Worm (Caenorhabditis elegans) whole organism, early embryonic: ENCODE measurements around the gene M106.7.
A peak's percentile ranks its signal among the peaks of the same experiment; 100 is the strongest.

ENCODE experiments used
- B0310.2 ChIP-seq: sonication (generic microtip); optimal IDR thresholded peaks from 2 replicates; lab custom pipeline; 2016; ENCODE audit warnings: mild to moderate bottlenecking, missing genetic modification characterization, missing compliant biosample characterization
- F13C5.2 ChIP-seq: sonication (generic microtip); optimal IDR thresholded peaks from 2 replicates; lab custom pipeline; 2017; ENCODE audit warnings: mild to moderate bottlenecking, missing genetic modification characterization, inconsistent platforms, missing compliant biosample characterization
- aly-1 ChIP-seq: sonication (generic microtip); optimal IDR thresholded peaks from 2 replicates; lab custom pipeline; 2016; ENCODE audit warnings: missing genetic modification characterization, missing compliant biosample characterization
- ama-1 ChIP-seq: fragments of 150-350 bp; optimal IDR thresholded peaks from 2 replicates; lab custom pipeline; 2014
- ceh-13 ChIP-seq: fragments of 200-800 bp; sonication (Bioruptor generic); optimal IDR thresholded peaks from 2 replicates; lab custom pipeline; 2018; ENCODE audit warnings: mild to moderate bottlenecking, missing genetic modification characterization, missing compliant biosample characterization
- ceh-36 ChIP-seq: sonication (generic microtip); optimal IDR thresholded peaks from 2 replicates; lab custom pipeline; 2016; ENCODE audit warnings: missing genetic modification characterization, inconsistent platforms, missing compliant biosample characterization
- ets-7 ChIP-seq: sonication (generic microtip); optimal IDR thresholded peaks from 2 replicates; lab custom pipeline; 2016; ENCODE audit warnings: missing genotype, missing genetic modification characterization, missing compliant biosample characterization
- flt-1 ChIP-seq: fragments of 200-800 bp; sonication (Bioruptor generic); IDR thresholded peaks from 2 replicates; pipeline ENCODE4 v1.3.6; 2022; ENCODE audit warnings: missing genetic modification characterization, missing compliant biosample characterization
- hmbx-1 ChIP-seq: sonication (generic microtip); optimal IDR thresholded peaks from 2 replicates; lab custom pipeline; 2016; ENCODE audit warnings: mild to moderate bottlenecking, missing genetic modification characterization, missing compliant biosample characterization
- hmg-4 ChIP-seq: fragments of 200-800 bp; sonication (Bioruptor generic); optimal IDR thresholded peaks from 2 replicates; lab custom pipeline; 2018; ENCODE audit warnings: mild to moderate bottlenecking, missing genetic modification characterization, missing compliant biosample characterization
- hnd-1 ChIP-seq: sonication (generic microtip); optimal IDR thresholded peaks from 2 replicates; lab custom pipeline; 2016; ENCODE audit warnings: missing genetic modification characterization, missing compliant biosample characterization
- pes-1 ChIP-seq: fragments of 200-800 bp; sonication (Bioruptor generic); IDR thresholded peaks from 2 replicates; pipeline ENCODE4 v1.3.6; 2022; ENCODE audit warnings: missing genetic modification reagents, missing genetic modification characterization, missing compliant biosample characterization
- scrt-1 ChIP-seq: fragments of 200-800 bp; sonication (Bioruptor generic); IDR thresholded peaks from 2 replicates; pipeline ENCODE4 v1.3.6; 2022; ENCODE audit warnings: missing genetic modification characterization, missing compliant biosample characterization
- sea-1 ChIP-seq: fragments of 200-800 bp; sonication (Bioruptor generic); conservative IDR thresholded peaks from 2 replicates; pipeline ENCODE4 v1.3.6; 2022; ENCODE audit warnings: missing genetic modification characterization, missing compliant biosample characterization
- tbx-11 ChIP-seq: fragments of 200-800 bp; sonication (Bioruptor generic); IDR thresholded peaks from 2 replicates; pipeline ENCODE4 v1.3.6; 2022; ENCODE audit warnings: missing genetic modification characterization, missing compliant biosample characterization
- tbx-37 ChIP-seq: fragments of 200-800 bp; sonication (Bioruptor generic); conservative IDR thresholded peaks from 2 replicates; pipeline ENCODE4 v1.3.6; 2022; ENCODE audit warnings: missing genetic modification reagents, missing genetic modification characterization, missing compliant biosample characterization
- tra-4 ChIP-seq: sonication (generic microtip); optimal IDR thresholded peaks from 2 replicates; lab custom pipeline; 2017; ENCODE audit warnings: missing genetic modification characterization, missing compliant biosample characterization

The M106.7 gene

ce11 chrII:10838550-10838949 lies 18.4 kb downstream of the M106.7 start:
- no peak for TF ChIP-seq B0310.2 (tag; lab: Kevin White, UChicago)
- TF ChIP-seq scrt-1, result no peak
- TF ChIP-seq ceh-13 (GFP tag; lab: Kevin White, UChicago), result no peak
- TF ChIP-seq hmg-4 (GFP tag; lab: Kevin White, UChicago), result no peak
- no peak for TF ChIP-seq sea-1 (GFP tag; lab: Robert Waterston, UW)
- TF ChIP-seq ets-7 (tag; lab: Kevin White, UChicago), result no peak
- no peak for TF ChIP-seq tbx-37 (GFP tag; lab: Robert Waterston, UW)
- no peak for TF ChIP-seq ceh-36 (tag; lab: Kevin White, UChicago)
- no peak for TF ChIP-seq aly-1 (tag; lab: Kevin White, UChicago)
- no peak for TF ChIP-seq ama-1 (lab: Kevin White, UChicago)
- no peak for TF ChIP-seq hnd-1
- no peak for TF ChIP-seq pes-1 (GFP tag; lab: Robert Waterston, UW)
- TF ChIP-seq tbx-11, result no peak
- no peak for TF ChIP-seq hmbx-1 (tag; lab: Kevin White, UChicago)
- TF ChIP-seq tra-4 (tag; lab: Kevin White, UChicago), result no peak
- no peak for TF ChIP-seq F13C5.2 (tag; lab: Kevin White, UChicago)
- no peak for TF ChIP-seq flt-1 (GFP tag; lab: Robert Waterston, UW)

ce11 chrII:10834717-10835116 lies 22.3 kb downstream of the M106.7 start:
- TF ChIP-seq tra-4 (tag; lab: Kevin White, UChicago) (no peak), F13C5.2 (tag; lab: Kevin White, UChicago) (no peak), hmg-4 (GFP tag; lab: Kevin White, UChicago) (no peak), ceh-36 (tag; lab: Kevin White, UChicago) (no peak), hmbx-1 (tag; lab: Kevin White, UChicago) (no peak), pes-1 (GFP tag; lab: Robert Waterston, UW) (no peak), hnd-1 (no peak), flt-1 (GFP tag; lab: Robert Waterston, UW) (no peak), B0310.2 (tag; lab: Kevin White, UChicago) (no peak), scrt-1 (no peak), ets-7 (tag; lab: Kevin White, UChicago) (no peak), ceh-13 (GFP tag; lab: Kevin White, UChicago) (no peak), tbx-11 (no peak), sea-1 (GFP tag; lab: Robert Waterston, UW) (no peak), ama-1 (lab: Kevin White, UChicago) (no peak), tbx-37 (GFP tag; lab: Robert Waterston, UW) (no peak), aly-1 (tag; lab: Kevin White, UChicago) (no peak)

ce11 chrII:10829572-10829971 lies 27.4 kb downstream of the M106.7 start:
- TF ChIP-seq pes-1 (GFP tag; lab: Robert Waterston, UW), result no peak
- TF ChIP-seq F13C5.2 (tag; lab: Kevin White, UChicago), result no peak

ce11 chrII:10829081-10829480 lies 27.9 kb downstream of the M106.7 start, which contains the start of gene VM106R.1:
Gene VM106R.1, minus strand, starts transcription at chrII:10829181.
- no peak for TF ChIP-seq tbx-37 (GFP tag; lab: Robert Waterston, UW)
- TF ChIP-seq tbx-11, result no peak
- no peak for TF ChIP-seq scrt-1
- no peak for TF ChIP-seq pes-1 (GFP tag; lab: Robert Waterston, UW)
- no peak for TF ChIP-seq sea-1 (GFP tag; lab: Robert Waterston, UW)
- no peak for TF ChIP-seq tra-4 (tag; lab: Kevin White, UChicago)
- no peak for TF ChIP-seq hmg-4 (GFP tag; lab: Kevin White, UChicago)
- TF ChIP-seq hnd-1, result no peak
- TF ChIP-seq F13C5.2 (tag; lab: Kevin White, UChicago), result no peak
- TF ChIP-seq ets-7 (tag; lab: Kevin White, UChicago), result no peak
- no peak for TF ChIP-seq flt-1 (GFP tag; lab: Robert Waterston, UW)
- TF ChIP-seq aly-1 (tag; lab: Kevin White, UChicago), result no peak
- TF ChIP-seq B0310.2 (tag; lab: Kevin White, UChicago), result no peak
- no peak for TF ChIP-seq ceh-13 (GFP tag; lab: Kevin White, UChicago)
- no peak for TF ChIP-seq hmbx-1 (tag; lab: Kevin White, UChicago)

ce11 chrII:10824046-10824445 lies 32.9 kb downstream of the M106.7 start, which contains the start of the genes R06F6.12 and mix-1:
Gene R06F6.12, minus strand, starts transcription at chrII:10824081.
Gene mix-1, plus strand, starts transcription at chrII:10824246.
- TF ChIP-seq ama-1 (lab: Kevin White, UChicago) (no peak), tbx-37 (GFP tag; lab: Robert Waterston, UW) (no peak), F13C5.2 (tag; lab: Kevin White, UChicago) (peak; percentile 20), pes-1 (GFP tag; lab: Robert Waterston, UW) (peak; percentile 62; the same call in 1 of the 2 replicates)

ce11 chrII:10820679-10821078 lies 36.3 kb downstream of the M106.7 start, which contains the start of gene ech-4:
Gene ech-4, plus strand, starts transcription at chrII:10821031.
- TF ChIP-seq flt-1 (GFP tag; lab: Robert Waterston, UW) (no peak), ceh-36 (tag; lab: Kevin White, UChicago) (no peak), F13C5.2 (tag; lab: Kevin White, UChicago) (no peak), sea-1 (GFP tag; lab: Robert Waterston, UW) (no peak), hmbx-1 (tag; lab: Kevin White, UChicago) (no peak)

- TF ChIP-seq pes-1 (GFP tag; lab: Robert Waterston, UW), result 0 out of 2 replicates have a peak, but pooled peaks have one; percentile 13
- no peak for TF ChIP-seq tbx-11
These were observed 37.0 kb downstream of the M106.7 start, which contains the start of gene R06F6.8 for ce11 chrII:10819928-10820423. Gene R06F6.8, minus strand, starts transcription at chrII:10819978.

ce11 chrII:10810690-10811089 lies 46.3 kb downstream of the M106.7 start, which contains the start of gene msrp-7:
Gene msrp-7, plus strand, starts transcription at chrII:10810990.
- TF ChIP-seq B0310.2 (tag; lab: Kevin White, UChicago), result no peak
- TF ChIP-seq pes-1 (GFP tag; lab: Robert Waterston, UW), result no peak
- no peak for TF ChIP-seq ets-7 (tag; lab: Kevin White, UChicago)
- TF ChIP-seq tbx-11, result no peak
- no peak for TF ChIP-seq ceh-13 (GFP tag; lab: Kevin White, UChicago)
- TF ChIP-seq F13C5.2 (tag; lab: Kevin White, UChicago), result no peak
- no peak for TF ChIP-seq ceh-36 (tag; lab: Kevin White, UChicago)
- TF ChIP-seq aly-1 (tag; lab: Kevin White, UChicago), result no peak
- TF ChIP-seq tbx-37 (GFP tag; lab: Robert Waterston, UW), result no peak
- TF ChIP-seq ama-1 (lab: Kevin White, UChicago), result no peak
- no peak for TF ChIP-seq sea-1 (GFP tag; lab: Robert Waterston, UW)
- TF ChIP-seq hmbx-1 (tag; lab: Kevin White, UChicago), result no peak
- TF ChIP-seq hmg-4 (GFP tag; lab: Kevin White, UChicago), result no peak
- no peak for TF ChIP-seq hnd-1
- no peak for TF ChIP-seq scrt-1
- TF ChIP-seq tra-4 (tag; lab: Kevin White, UChicago), result no peak
- no peak for TF ChIP-seq flt-1 (GFP tag; lab: Robert Waterston, UW)
